Fruit fly (Drosophila melanogaster) whole organism, embryonic: ENCODE results near the gene Rnmt.

Experiments
- CG11093 ChIP-seq: fragments of 200-800 bp; sonication (Bioruptor generic); IDR thresholded peaks from 3 replicates; pipeline ENCODE4 v1.3.6; 2022; ENCODE audit warnings: missing biosample characterization, missing genetic modification characterization
- CG11696 ChIP-seq: fragments of 200-800 bp; sonication (Bioruptor generic); IDR thresholded peaks from 2 replicates; pipeline ENCODE4 v1.3.6; 2022; ENCODE audit warnings: missing biosample characterization, missing genetic modification characterization
- CG11723 ChIP-seq: fragments of 200-800 bp; sonication (Bioruptor generic); optimal IDR thresholded peaks from 2 replicates; lab custom pipeline; 2017; ENCODE audit warnings: missing biosample characterization, mild to moderate bottlenecking, missing genetic modification characterization
- CG12744 ChIP-seq: fragments of 200-800 bp; sonication (Bioruptor generic); optimal IDR thresholded peaks from 2 replicates; lab custom pipeline; 2016; ENCODE audit warnings: missing biosample characterization, missing genetic modification characterization
- CG14710 ChIP-seq: fragments of 200-800 bp; sonication (Bioruptor generic); optimal IDR thresholded peaks from 3 replicates; lab custom pipeline; 2019; ENCODE audit warnings: missing biosample characterization, mild to moderate bottlenecking, missing genetic modification characterization, moderate library complexity
- CG17359 ChIP-seq: fragments of 200-800 bp; sonication (Bioruptor generic); optimal IDR thresholded peaks from 3 replicates; lab custom pipeline; 2018; ENCODE audit warnings: missing biosample characterization, mild to moderate bottlenecking, missing genetic modification characterization, moderate library complexity
- CG18262 ChIP-seq: fragments of 200-800 bp; optimal IDR thresholded peaks from 3 replicates; lab custom pipeline; 2019; ENCODE audit warnings: missing biosample characterization, mild to moderate bottlenecking, missing genetic modification characterization, moderate library complexity
- CG1832 ChIP-seq: fragments of 200-800 bp; sonication (Bioruptor generic); optimal IDR thresholded peaks from 2 replicates; lab custom pipeline; 2017; ENCODE audit warnings: missing biosample characterization, mild to moderate bottlenecking, missing genetic modification characterization, inconsistent platforms
- CG2199 ChIP-seq: fragments of 200-800 bp; sonication (Bioruptor generic); IDR thresholded peaks from 3 replicates; pipeline ENCODE4 v1.3.6; 2022; ENCODE audit warnings: missing biosample characterization, missing genetic modification characterization
- CG3163 ChIP-seq: fragments of 200-800 bp; sonication (Bioruptor generic); optimal IDR thresholded peaks from 3 replicates; lab custom pipeline; 2016; ENCODE audit warnings: missing biosample characterization, missing genetic modification characterization
- CG32772 ChIP-seq: fragments of 200-800 bp; sonication (Bioruptor generic); IDR thresholded peaks from 2 replicates; pipeline ENCODE4 v1.3.6; 2022; ENCODE audit warnings: missing biosample characterization, missing genetic modification characterization
- CG4328 ChIP-seq: fragments of 200-800 bp; sonication (Bioruptor generic); optimal IDR thresholded peaks from 3 replicates; lab custom pipeline; 2017; ENCODE audit warnings: missing biosample characterization, missing genetic modification reagents, missing genetic modification characterization
- CG43689 ChIP-seq: fragments of 200-800 bp; sonication (Bioruptor generic); IDR thresholded peaks from 2 replicates; pipeline ENCODE4 v1.3.6; 2022; ENCODE audit warnings: missing biosample characterization, missing genetic modification characterization
- CG4820 ChIP-seq: fragments of 200-800 bp; sonication (Bioruptor generic); optimal IDR thresholded peaks from 3 replicates; lab custom pipeline; 2016; ENCODE audit warnings: missing biosample characterization, missing genetic modification characterization
- CG4854 ChIP-seq: fragments of 200-800 bp; sonication (Bioruptor generic); optimal IDR thresholded peaks from 2 replicates; lab custom pipeline; 2016; ENCODE audit warnings: missing biosample characterization, missing genetic modification characterization, inconsistent platforms
- CG6689 ChIP-seq: fragments of 200-800 bp; sonication (Bioruptor generic); IDR thresholded peaks from 2 replicates; pipeline ENCODE4 v1.3.6; 2022; ENCODE audit warnings: missing biosample characterization, missing genetic modification characterization
- CG6854 ChIP-seq: fragments of 200-800 bp; sonication (Bioruptor generic); optimal IDR thresholded peaks from 3 replicates; lab custom pipeline; 2017; ENCODE audit warnings: missing biosample characterization, mild to moderate bottlenecking, missing genetic modification characterization
- CG7271 ChIP-seq: fragments of 200-800 bp; sonication (Bioruptor generic); optimal IDR thresholded peaks from 2 replicates; lab custom pipeline; 2018; ENCODE audit warnings: missing biosample characterization, mild to moderate bottlenecking, missing genetic modification characterization, moderate library complexity
- CG7745 ChIP-seq: fragments of 200-800 bp; sonication (Bioruptor generic); optimal IDR thresholded peaks from 2 replicates; lab custom pipeline; 2018; ENCODE audit warnings: missing biosample characterization, mild to moderate bottlenecking, missing genetic modification characterization, moderate library complexity
- CG7928 ChIP-seq: fragments of 200-800 bp; sonication (Bioruptor generic); optimal IDR thresholded peaks from 2 replicates; lab custom pipeline; 2017; ENCODE audit warnings: missing biosample characterization, mild to moderate bottlenecking, missing genetic modification characterization
- CG9817 ChIP-seq: fragments of 200-800 bp; sonication (Bioruptor generic); optimal IDR thresholded peaks from 2 replicates; lab custom pipeline; 2018; ENCODE audit warnings: missing biosample characterization, mild to moderate bottlenecking, missing genetic modification characterization, moderate library complexity
- D ChIP-seq, 2 experiments: fragments of 200-800 bp in 1 of 2; fragments of >200 bp in 1 of 2; sonication (Bioruptor generic) in 1 of 2; optimal IDR thresholded peaks; 2 replicates in 1 of 2; 3 replicates in 1 of 2; lab custom pipeline; 2017; ENCODE audit warnings: mild to moderate bottlenecking in 1 of 2, missing biosample characterization in 1 of 2, missing genetic modification characterization in 1 of 2, missing genetic modification reagents in 1 of 2
- Gug ChIP-seq: fragments of 200-800 bp; sonication (Bioruptor generic); IDR thresholded peaks from 4 replicates; pipeline ENCODE4 v1.3.6; 2022; ENCODE audit warnings: missing biosample characterization, missing genetic modification characterization
- HmgD ChIP-seq: fragments of 200-800 bp; sonication (Bioruptor generic); optimal IDR thresholded peaks from 3 replicates; lab custom pipeline; 2016; ENCODE audit warnings: missing biosample characterization, missing genetic modification characterization
- Meics ChIP-seq: fragments of 200-800 bp; sonication (Bioruptor generic); optimal IDR thresholded peaks from 2 replicates; lab custom pipeline; 2017; ENCODE audit warnings: missing biosample characterization, mild to moderate bottlenecking, missing genetic modification characterization
- Ssrp ChIP-seq: fragments of 200-800 bp; sonication (Bioruptor generic); optimal IDR thresholded peaks from 2 replicates; lab custom pipeline; 2018; ENCODE audit warnings: missing biosample characterization, mild to moderate bottlenecking, missing genetic modification characterization, moderate library complexity
- ash1 ChIP-seq: fragments of 200-800 bp; sonication (Bioruptor generic); optimal IDR thresholded peaks from 2 replicates; lab custom pipeline; 2018; ENCODE audit warnings: missing biosample characterization, mild to moderate bottlenecking, missing genetic modification characterization
- bcd ChIP-seq: fragments of 200-800 bp; sonication (Bioruptor generic); optimal IDR thresholded peaks from 2 replicates; lab custom pipeline; 2017; ENCODE audit warnings: missing biosample characterization, mild to moderate bottlenecking, missing genetic modification characterization
- cato ChIP-seq: fragments of 200-800 bp; sonication (Bioruptor generic); optimal IDR thresholded peaks from 2 replicates; lab custom pipeline; 2016; ENCODE audit warnings: missing biosample characterization, missing genetic modification characterization, borderline replicate concordance
- chinmo ChIP-seq: fragments of 200-800 bp; sonication (Bioruptor generic); IDR thresholded peaks from 4 replicates; pipeline ENCODE4 v1.3.6; 2022; ENCODE audit warnings: missing biosample characterization, missing genetic modification characterization; ENCODE audit not compliant: partially characterized antibody
- cwo ChIP-seq: fragments of 200-800 bp; sonication (Bioruptor generic); optimal IDR thresholded peaks from 3 replicates; lab custom pipeline; 2017; ENCODE audit warnings: missing biosample characterization, missing genetic modification characterization, mild to moderate bottlenecking, moderate library complexity, missing genetic modification reagents
- danr ChIP-seq: fragments of 200-800 bp; sonication (Bioruptor generic); IDR thresholded peaks from 2 replicates; pipeline ENCODE4 v1.3.6; 2022; ENCODE audit warnings: missing biosample characterization, missing genetic modification characterization
- dmrt11E ChIP-seq: fragments of 200-800 bp; sonication (Bioruptor generic); optimal IDR thresholded peaks from 3 replicates; lab custom pipeline; 2018; ENCODE audit warnings: missing biosample characterization, mild to moderate bottlenecking, missing genetic modification characterization, moderate library complexity
- eyg ChIP-seq: fragments of 200-800 bp; sonication (Bioruptor generic); optimal IDR thresholded peaks from 3 replicates; lab custom pipeline; 2016; ENCODE audit warnings: missing biosample characterization, missing genetic modification characterization
- ftz-f1 ChIP-seq: fragments of 200-800 bp; sonication (Bioruptor generic); optimal IDR thresholded peaks from 2 replicates; lab custom pipeline; 2016; ENCODE audit warnings: missing biosample characterization, missing genetic modification characterization
- gce ChIP-seq: fragments of 200-800 bp; sonication (Bioruptor generic); IDR thresholded peaks from 3 replicates; pipeline ENCODE4 v1.3.6; 2022; ENCODE audit warnings: missing biosample characterization, missing genetic modification characterization
- grn ChIP-seq: fragments of 200-800 bp; sonication (Bioruptor generic); optimal IDR thresholded peaks from 3 replicates; lab custom pipeline; 2017; ENCODE audit warnings: missing biosample characterization, missing genetic modification characterization
- jigr1 ChIP-seq: fragments of 200-800 bp; sonication (Bioruptor generic); IDR thresholded peaks from 3 replicates; pipeline ENCODE4 v1.3.6; 2022; ENCODE audit warnings: missing biosample characterization, missing genetic modification characterization
- knrl ChIP-seq: fragments of 200-800 bp; sonication (Bioruptor generic); IDR thresholded peaks from 3 replicates; pipeline ENCODE4 v1.3.6; 2022; ENCODE audit warnings: missing biosample characterization, missing genetic modification characterization; ENCODE audit not compliant: partially characterized antibody
- mirr ChIP-seq: fragments of 200-800 bp; sonication (Bioruptor generic); optimal IDR thresholded peaks from 3 replicates; lab custom pipeline; 2018; ENCODE audit warnings: missing biosample characterization, mild to moderate bottlenecking, missing genetic modification characterization
- p53 ChIP-seq: fragments of 200-800 bp; sonication (Bioruptor generic); optimal IDR thresholded peaks from 2 replicates; lab custom pipeline; 2016; ENCODE audit warnings: missing biosample characterization, missing genetic modification characterization
- rib ChIP-seq: fragments of 200-800 bp; sonication (Bioruptor generic); IDR thresholded peaks from 2 replicates; pipeline ENCODE4 v1.3.6; 2022; ENCODE audit warnings: missing biosample characterization, missing genetic modification characterization
- sd ChIP-seq: fragments of 200-800 bp; sonication (Bioruptor generic); optimal IDR thresholded peaks from 3 replicates; lab custom pipeline; 2018; ENCODE audit warnings: missing biosample characterization, mild to moderate bottlenecking, missing genetic modification characterization, moderate library complexity
- unc-4 ChIP-seq: fragments of 200-800 bp; sonication (Bioruptor generic); IDR thresholded peaks from 2 replicates; pipeline ENCODE4 v1.3.6; 2022; ENCODE audit warnings: missing biosample characterization, missing genetic modification characterization; ENCODE audit not compliant: partially characterized antibody
- wek ChIP-seq: fragments of 200-800 bp; sonication (Bioruptor generic); optimal IDR thresholded peaks from 3 replicates; lab custom pipeline; 2018; ENCODE audit warnings: missing biosample characterization, mild to moderate bottlenecking, missing genetic modification characterization, moderate library complexity
- wor ChIP-seq: fragments of 200-800 bp; sonication (Bioruptor generic); IDR thresholded peaks from 2 replicates; pipeline ENCODE4 v1.3.6; 2022; ENCODE audit warnings: missing biosample characterization, missing genetic modification characterization
- yki ChIP-seq: fragments of >200 bp; optimal IDR thresholded peaks from 3 replicates; lab custom pipeline; 2018
- zf30C ChIP-seq: fragments of 200-800 bp; sonication (Bioruptor generic); optimal IDR thresholded peaks from 3 replicates; lab custom pipeline; 2018; ENCODE audit warnings: missing biosample characterization, mild to moderate bottlenecking, missing genetic modification characterization

The Rnmt gene

DNA sequence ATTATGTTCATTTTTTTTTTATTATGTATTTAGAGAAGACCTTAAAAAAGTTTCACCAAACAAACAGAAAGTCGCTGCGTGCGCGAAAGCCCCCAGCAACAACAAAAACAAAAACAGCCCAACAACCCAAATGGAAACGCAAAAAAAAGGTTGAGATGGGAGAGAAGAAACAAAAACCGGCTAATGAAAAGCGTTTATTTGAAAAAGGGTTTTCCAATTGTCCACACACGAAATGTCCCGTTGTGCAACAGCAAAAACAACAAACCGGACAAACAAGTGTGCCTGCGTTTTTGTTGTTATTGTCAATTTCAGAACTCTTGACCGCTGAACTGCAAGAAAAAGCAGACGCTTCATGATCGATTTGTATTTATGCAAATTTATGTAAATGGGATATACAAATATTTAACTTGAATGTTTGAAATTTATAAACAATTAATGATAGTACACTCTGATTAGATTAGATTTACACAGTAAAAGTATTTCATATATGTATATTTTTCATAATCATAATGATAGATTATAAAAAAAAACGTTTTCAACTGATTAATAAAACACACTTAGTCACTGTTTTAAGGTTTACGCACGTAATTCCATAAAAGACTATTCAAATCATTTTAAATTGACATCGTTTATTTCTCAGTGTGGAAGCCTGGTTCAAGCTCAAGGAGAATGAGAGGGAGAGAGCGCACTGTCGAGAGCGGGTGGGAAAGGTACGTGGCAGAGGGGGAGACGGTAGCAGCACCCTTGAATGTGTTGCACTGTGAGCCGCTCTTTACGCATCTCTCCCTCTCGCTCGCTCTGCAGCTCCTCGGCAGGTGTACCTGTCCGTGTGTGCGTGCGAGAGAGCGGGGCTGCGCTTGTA lies 46.9 kb downstream of the Rnmt start (continued):
- peak; percentile 74 for TF ChIP-seq Meics
- TF ChIP-seq CG17359 (tag; lab: Kevin White, UChicago), result peak; percentile 78
- peak; percentile 87 for TF ChIP-seq dmrt11E (tag; lab: Kevin White, UChicago)
- peak; percentile 44 for TF ChIP-seq CG7271
- TF ChIP-seq danr (GFP tag; lab: Robert Waterston, UW), result peak; percentile 50; the same call in 1 of the 2 replicates
- TF ChIP-seq jigr1, result 0 out of 3 replicates have a peak, but pooled peaks have one; percentile 29
- peak; percentile 35; the same call in 1 of the 4 replicates for TF ChIP-seq Gug (GFP tag; lab: Robert Waterston, UW)
- no peak for TF ChIP-seq HmgD (GFP tag; lab: Kevin White, UChicago)
- TF ChIP-seq CG43689 (GFP tag; lab: Robert Waterston, UW), result no peak
- TF ChIP-seq CG14710 (tag; lab: Kevin White, UChicago), result peak; percentile 91
- no peak for TF ChIP-seq knrl (GFP tag; lab: Robert Waterston, UW)
- TF ChIP-seq CG3163 (GFP tag; lab: Kevin White, UChicago), result no peak
- TF ChIP-seq wor (GFP tag; lab: Robert Waterston, UW), result peak; percentile 59
- TF ChIP-seq p53, result no peak
- peak; percentile 89 for TF ChIP-seq chinmo
- no peak for TF ChIP-seq CG7745 (tag; lab: Kevin White, UChicago)
- peak; percentile 68 for TF ChIP-seq CG11723 (GFP tag; lab: Kevin White, UChicago)
- TF ChIP-seq CG9817 (tag; lab: Kevin White, UChicago), result peak; percentile 25
- TF ChIP-seq wek (GFP tag; lab: Kevin White, UChicago), result no peak
- peak; percentile 63 for TF ChIP-seq CG32772 (GFP tag; lab: Robert Waterston, UW)
- TF ChIP-seq unc-4 (GFP tag; lab: Robert Waterston, UW), result no peak
- TF ChIP-seq yki (lab: Kevin White, UChicago), result peak; percentile 67
- TF ChIP-seq ftz-f1 (GFP tag; lab: Kevin White, UChicago), result peak; percentile 37
- TF ChIP-seq CG1832, result peak; percentile 79
- peak; percentile 65 for TF ChIP-seq CG6854 (GFP tag; lab: Kevin White, UChicago)
- no peak for TF ChIP-seq ash1 (GFP tag; lab: Kevin White, UChicago)
- no peak for TF ChIP-seq D (optimal IDR thresholded peaks at IDR 0.05; lab: Kevin White, UChicago)
- TF ChIP-seq D (GFP tag; optimal IDR thresholded peaks at IDR 0.05; lab: Kevin White, UChicago), result peak; percentile 81
- TF ChIP-seq CG12744 (GFP tag; lab: Kevin White, UChicago), result no peak
- TF ChIP-seq cato, result peak; percentile 53
- TF ChIP-seq CG6689, result peak; percentile 87
- TF ChIP-seq bcd (GFP tag; lab: Kevin White, UChicago), result peak; percentile 79
- no peak for TF ChIP-seq CG11696 (GFP tag; lab: Robert Waterston, UW)
- TF ChIP-seq grn (GFP tag; lab: Kevin White, UChicago), result peak; percentile 6
- TF ChIP-seq CG18262 (tag; lab: Kevin White, UChicago), result peak; percentile 92
- TF ChIP-seq Ssrp (tag; lab: Kevin White, UChicago), result peak; percentile 71
- peak; percentile 55 for TF ChIP-seq CG4328
- TF ChIP-seq zf30C (GFP tag; lab: Kevin White, UChicago), result peak; percentile 75
- no peak for TF ChIP-seq rib
- TF ChIP-seq CG4854, result no peak
- TF ChIP-seq CG7928, result no peak
- 0 out of 3 replicates have a peak, but pooled peaks have one; percentile 29 for TF ChIP-seq gce (GFP tag; lab: Robert Waterston, UW)
- TF ChIP-seq CG11093 (GFP tag; lab: Robert Waterston, UW), result peak; percentile 63; the same call in 2 of the 3 replicates
- no peak for TF ChIP-seq eyg
- TF ChIP-seq CG4820, result peak; percentile 74
- 0 out of 3 replicates have a peak, but pooled peaks have one; percentile 74 for TF ChIP-seq CG2199 (GFP tag; lab: Robert Waterston, UW)
- TF ChIP-seq sd (tag; lab: Kevin White, UChicago), result peak; percentile 27
- no peak for TF ChIP-seq mirr (GFP tag; lab: Kevin White, UChicago)
- peak; percentile 56 for TF ChIP-seq cwo (GFP tag; lab: Kevin White, UChicago)
